Fruit fly (Drosophila melanogaster) whole organism, pupa: ENCODE measurements around the gene Mst85C.

ENCODE experiments used
- CG10348 ChIP-seq: fragments of 200-800 bp; sonication (Bioruptor generic); IDR thresholded peaks from 2 replicates; pipeline ENCODE4 v1.3.6; 2022; ENCODE audit warnings: missing biosample characterization, missing genetic modification characterization
- CG12605 ChIP-seq: fragments of 200-800 bp; sonication (Bioruptor generic); IDR thresholded peaks from 2 replicates; pipeline ENCODE4 v1.3.6; 2022; ENCODE audit warnings: missing biosample characterization, missing genetic modification characterization
- CG13204 ChIP-seq: fragments of 200-800 bp; sonication (Bioruptor generic); optimal IDR thresholded peaks from 2 replicates; lab custom pipeline; 2018; ENCODE audit warnings: missing biosample characterization, mild to moderate bottlenecking, missing genetic modification characterization, moderate library complexity
- CG14655 ChIP-seq: fragments of 200-800 bp; sonication (Bioruptor generic); optimal IDR thresholded peaks from 3 replicates; lab custom pipeline; 2017; ENCODE audit warnings: mild to moderate bottlenecking, missing biosample characterization, missing genetic modification reagents, missing genetic modification characterization
- CG15710 ChIP-seq: fragments of 200-800 bp; sonication (Bioruptor generic); optimal IDR thresholded peaks from 2 replicates; lab custom pipeline; 2018; ENCODE audit warnings: missing biosample characterization, mild to moderate bottlenecking, missing genetic modification characterization, moderate library complexity
- CG17806 ChIP-seq: fragments of 200-800 bp; sonication (Bioruptor generic); optimal IDR thresholded peaks from 2 replicates; lab custom pipeline; 2018; ENCODE audit warnings: missing biosample characterization, mild to moderate bottlenecking, missing genetic modification characterization, moderate library complexity
- CG32121 ChIP-seq: fragments of 200-800 bp; sonication (Bioruptor generic); IDR thresholded peaks from 2 replicates; pipeline ENCODE4 v1.3.6; 2022; ENCODE audit warnings: missing biosample characterization, missing genetic modification characterization
- CG34367 ChIP-seq: fragments of 200-800 bp; sonication (Bioruptor generic); optimal IDR thresholded peaks from 2 replicates; lab custom pipeline; 2018; ENCODE audit warnings: missing biosample characterization, mild to moderate bottlenecking, missing genetic modification characterization
- CG4496 ChIP-seq: fragments of 200-800 bp; sonication (Bioruptor generic); IDR thresholded peaks from 3 replicates; pipeline ENCODE4 v1.3.6; 2022; ENCODE audit warnings: missing biosample characterization, missing genetic modification characterization
- CG8159 ChIP-seq: fragments of 200-800 bp; sonication (Bioruptor generic); optimal IDR thresholded peaks from 3 replicates; lab custom pipeline; 2018; ENCODE audit warnings: missing biosample characterization, mild to moderate bottlenecking, missing genetic modification characterization, moderate library complexity
- CG8301 ChIP-seq: fragments of 200-800 bp; sonication (Bioruptor generic); optimal IDR thresholded peaks from 2 replicates; lab custom pipeline; 2018; ENCODE audit warnings: missing biosample characterization, mild to moderate bottlenecking, missing genetic modification characterization
- CG9948 ChIP-seq: fragments of 200-800 bp; sonication (Bioruptor generic); optimal IDR thresholded peaks from 2 replicates; lab custom pipeline; 2018; ENCODE audit warnings: missing biosample characterization, mild to moderate bottlenecking, missing genetic modification characterization, moderate library complexity
- D1 ChIP-seq: fragments of 200-800 bp; sonication (Bioruptor generic); optimal IDR thresholded peaks from 2 replicates; lab custom pipeline; 2018; ENCODE audit warnings: missing biosample characterization, mild to moderate bottlenecking, missing genetic modification characterization, moderate library complexity
- EcR ChIP-seq: fragments of 200-800 bp; sonication (Bioruptor generic); optimal IDR thresholded peaks from 3 replicates; lab custom pipeline; 2019; ENCODE audit warnings: missing biosample characterization, missing genetic modification characterization, mild to moderate bottlenecking, moderate library complexity, missing genetic modification reagents
- Ets98B ChIP-seq: fragments of 200-800 bp; sonication (Bioruptor generic); IDR thresholded peaks from 2 replicates; pipeline ENCODE4 v1.3.6; 2022; ENCODE audit warnings: missing biosample characterization, missing genetic modification characterization
- Pif1A ChIP-seq: fragments of 200-800 bp; sonication (Bioruptor generic); optimal IDR thresholded peaks from 3 replicates; lab custom pipeline; 2016; ENCODE audit warnings: missing biosample characterization, missing genetic modification characterization
- Pif1B ChIP-seq: fragments of 200-800 bp; sonication (Bioruptor generic); optimal IDR thresholded peaks from 3 replicates; lab custom pipeline; 2016; ENCODE audit warnings: missing biosample characterization, missing genetic modification characterization
- Snoo ChIP-seq: fragments of 200-800 bp; sonication (Bioruptor generic); optimal IDR thresholded peaks from 3 replicates; lab custom pipeline; 2017; ENCODE audit warnings: missing biosample characterization, mild to moderate bottlenecking, missing genetic modification characterization, inconsistent platforms
- fd96Ca ChIP-seq: fragments of 200-800 bp; sonication (Bioruptor generic); IDR thresholded peaks from 3 replicates; pipeline ENCODE4 v1.3.6; 2022; ENCODE audit warnings: missing biosample characterization, missing genetic modification characterization
- gl ChIP-seq: fragments of 200-800 bp; sonication (Bioruptor generic); optimal IDR thresholded peaks from 2 replicates; lab custom pipeline; 2018; ENCODE audit warnings: missing biosample characterization, mild to moderate bottlenecking, missing genetic modification characterization
- rn ChIP-seq: fragments of 200-800 bp; sonication (Bioruptor generic); IDR thresholded peaks from 2 replicates; pipeline ENCODE4 v1.3.6; 2022; ENCODE audit warnings: missing biosample characterization, missing genetic modification characterization

The Mst85C gene

dm6 chr3R:9049091-9049981, 891 bp downstream of the Mst85C start:
- no peak for TF ChIP-seq CG8301 (tag; lab: Kevin White, UChicago)
- peak; percentile 40 for TF ChIP-seq D1 (tag; lab: Kevin White, UChicago)

- TF ChIP-seq CG17806 (tag; lab: Kevin White, UChicago) (no peak), CG4496 (GFP tag; lab: Robert Waterston, UW) (no peak), EcR (no peak), Pif1B (no peak), CG34367 (tag; lab: Kevin White, UChicago) (no peak), CG8159 (tag; lab: Kevin White, UChicago) (no peak), Pif1A (GFP tag; lab: Kevin White, UChicago) (no peak), CG32121 (GFP tag; lab: Robert Waterston, UW) (no peak), Snoo (tag; lab: Kevin White, UChicago) (no peak), fd96Ca (no peak), CG9948 (tag; lab: Kevin White, UChicago) (no peak), Ets98B (GFP tag; lab: Robert Waterston, UW) (no peak), gl (tag; lab: Kevin White, UChicago) (no peak), CG8301 (tag; lab: Kevin White, UChicago) (no peak), CG14655 (GFP tag; lab: Kevin White, UChicago) (no peak), rn (no peak), CG13204 (GFP tag; lab: Kevin White, UChicago) (no peak)
- TF ChIP-seq, all 21 proteins: peak for 0
Observed at dm6 chr3R:9050519-9051119, 2.2 kb downstream of the Mst85C start, which contains the start of gene Nmdmc. TSS of gene Nmdmc (minus strand) at chr3R:9050555.

DNA sequence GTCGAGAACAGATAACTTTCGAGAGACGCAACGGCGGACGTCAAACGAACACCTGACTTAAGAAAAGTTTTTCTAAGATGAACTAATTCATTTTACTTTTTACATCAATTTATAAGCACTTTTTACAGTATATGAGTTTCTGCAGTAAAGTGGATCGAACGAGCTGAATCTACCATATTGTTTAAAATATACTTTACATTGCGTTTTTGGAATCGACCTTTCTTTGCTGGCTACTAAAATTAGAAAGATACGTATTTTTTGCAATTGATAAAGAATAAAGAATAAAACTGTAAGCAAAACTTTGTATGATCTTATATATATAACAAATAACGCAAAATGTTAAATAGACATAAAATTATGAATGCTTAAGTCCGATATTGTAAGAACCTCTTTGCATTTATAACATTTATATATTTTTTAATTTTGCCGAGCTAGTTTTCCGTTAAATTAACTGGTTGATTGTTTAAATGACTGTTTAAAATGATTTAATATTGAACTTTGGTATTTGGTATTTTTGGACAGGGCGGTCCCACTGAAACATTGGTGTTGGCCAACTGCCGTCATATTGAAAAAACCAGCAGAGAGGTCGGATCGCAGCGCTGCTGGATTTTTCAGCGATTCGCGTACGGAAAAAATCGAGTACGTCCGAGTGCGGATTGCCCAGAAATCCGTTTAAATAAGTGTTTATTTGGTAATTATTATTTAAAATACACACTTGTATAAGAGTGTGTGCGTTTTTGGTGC, 3.7 kb downstream of the Mst85C start, which contains the start of gene Kdm2:
Gene Kdm2, plus strand, starts transcription at position 559 of the 744 bp plus-strand sequence.
- TF ChIP-seq CG34367 (tag; lab: Kevin White, UChicago) (no peak), D1 (tag; lab: Kevin White, UChicago) (peak; percentile 5), Pif1B (peak; percentile 32), Pif1A (GFP tag; lab: Kevin White, UChicago) (peak; percentile 47)

DNA sequence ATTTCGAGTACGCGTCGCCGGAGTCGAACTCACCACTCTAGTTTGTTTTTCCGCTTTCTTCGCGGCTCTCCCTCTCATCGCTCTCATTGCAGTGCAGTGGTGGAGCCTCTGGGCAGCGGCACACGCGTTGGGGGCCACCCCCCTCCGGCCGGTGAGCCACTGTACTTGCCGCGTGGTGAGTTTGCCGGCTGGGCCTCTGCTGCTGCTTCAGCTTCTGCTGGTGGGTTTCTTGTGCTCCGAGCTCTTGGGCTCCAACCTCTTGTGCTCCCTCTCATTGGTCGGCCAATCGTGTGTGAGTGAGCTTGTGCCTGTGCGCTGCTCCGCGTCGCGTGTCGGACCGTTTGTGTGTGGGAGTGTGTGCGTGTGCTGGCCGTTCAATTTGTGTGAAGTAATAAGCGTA, 4.6 kb downstream of the Mst85C start:
- peak; percentile 44 for TF ChIP-seq CG8301 (tag; lab: Kevin White, UChicago)
- peak; percentile 60 for TF ChIP-seq CG8159 (tag; lab: Kevin White, UChicago)
- TF ChIP-seq CG13204 (GFP tag; lab: Kevin White, UChicago), result peak; percentile 95
- TF ChIP-seq Pif1A (GFP tag; lab: Kevin White, UChicago), result peak; percentile 56
- TF ChIP-seq CG10348 (GFP tag; lab: Robert Waterston, UW), result no peak
- no peak for TF ChIP-seq rn
- TF ChIP-seq CG14655 (GFP tag; lab: Kevin White, UChicago), result peak; percentile 53
- no peak for TF ChIP-seq CG9948 (tag; lab: Kevin White, UChicago)
- peak; percentile 41 for TF ChIP-seq CG17806 (tag; lab: Kevin White, UChicago)
- no peak for TF ChIP-seq fd96Ca
- TF ChIP-seq gl (tag; lab: Kevin White, UChicago), result peak; percentile 74
- TF ChIP-seq CG15710 (tag; lab: Kevin White, UChicago), result peak; percentile 36
- peak; percentile 57 for TF ChIP-seq Pif1B
- TF ChIP-seq EcR, result peak; percentile 44
- TF ChIP-seq Snoo (tag; lab: Kevin White, UChicago), result peak; percentile 57
- TF ChIP-seq, all 21 proteins: peak for 11

- no peak for TF ChIP-seq CG32121 (GFP tag; lab: Robert Waterston, UW)
- no peak for TF ChIP-seq Ets98B (GFP tag; lab: Robert Waterston, UW)
- no peak for TF ChIP-seq CG12605
- peak; percentile 57 for TF ChIP-seq CG8301 (tag; lab: Kevin White, UChicago)
- peak; percentile 69 for TF ChIP-seq CG14655 (GFP tag; lab: Kevin White, UChicago)
- TF ChIP-seq fd96Ca, result no peak
- TF ChIP-seq CG15710 (tag; lab: Kevin White, UChicago), result peak; percentile 64
- TF ChIP-seq rn, result no peak
- no peak for TF ChIP-seq D1 (tag; lab: Kevin White, UChicago)
- TF ChIP-seq CG10348 (GFP tag; lab: Robert Waterston, UW), result no peak
- TF ChIP-seq gl (tag; lab: Kevin White, UChicago), result no peak
- TF ChIP-seq CG13204 (GFP tag; lab: Kevin White, UChicago), result no peak
- TF ChIP-seq CG8159 (tag; lab: Kevin White, UChicago), result peak; percentile 71
- TF ChIP-seq Snoo (tag; lab: Kevin White, UChicago), result peak; percentile 10
- TF ChIP-seq EcR, result no peak
- no peak for TF ChIP-seq CG4496 (GFP tag; lab: Robert Waterston, UW)
- TF ChIP-seq Pif1A (GFP tag; lab: Kevin White, UChicago), result peak; percentile 53
- TF ChIP-seq CG34367 (tag; lab: Kevin White, UChicago), result peak; percentile 27
- TF ChIP-seq CG9948 (tag; lab: Kevin White, UChicago), result peak; percentile 40
- peak; percentile 16 for TF ChIP-seq CG17806 (tag; lab: Kevin White, UChicago)
- peak; percentile 22 for TF ChIP-seq Pif1B
Observed at dm6 chr3R:9053850-9054441, 5.5 kb downstream of the Mst85C start.
